Worm (Caenorhabditis elegans) whole organism, L3 larva: ENCODE data around the gene knl-1.

Experiments used
- R02D3.7 ChIP-seq: fragments of 150-350 bp; optimal IDR thresholded peaks from 2 replicates; lab custom pipeline; 2014; ENCODE audit warnings: missing biosample characterization, missing genetic modification characterization
- aly-2 ChIP-seq: fragments of 150-350 bp; optimal IDR thresholded peaks from 2 replicates; lab custom pipeline; 2014; ENCODE audit warnings: missing biosample characterization, missing genetic modification characterization
- ama-1 ChIP-seq: fragments of 150-350 bp; optimal IDR thresholded peaks from 2 replicates; lab custom pipeline; 2018
- ceh-28 ChIP-seq: fragments of 150-350 bp; optimal IDR thresholded peaks from 2 replicates; lab custom pipeline; 2014; ENCODE audit warnings: missing biosample characterization, missing genetic modification reagents, missing genetic modification characterization
- ceh-82 ChIP-seq: fragments of 150-350 bp; optimal IDR thresholded peaks from 2 replicates; lab custom pipeline; 2014; ENCODE audit warnings: missing biosample characterization, missing genetic modification characterization
- ceh-9 ChIP-seq: sonication (generic microtip); optimal IDR thresholded peaks from 2 replicates; lab custom pipeline; 2018; ENCODE audit warnings: missing biosample characterization, missing genetic modification characterization
- egl-27 ChIP-seq: sonication (generic microtip); optimal IDR thresholded peaks from 4 replicates; lab custom pipeline; 2017; ENCODE audit warnings: missing biosample characterization, missing genetic modification reagents, missing genetic modification characterization
- egl-5 ChIP-seq: fragments of 150-350 bp; optimal IDR thresholded peaks from 2 replicates; lab custom pipeline; 2017; ENCODE audit warnings: missing biosample characterization, missing genetic modification reagents, missing genetic modification characterization, inconsistent platforms
- elt-1 ChIP-seq: fragments of 150-350 bp; optimal IDR thresholded peaks from 2 replicates; lab custom pipeline; 2014; ENCODE audit warnings: missing biosample characterization, missing genetic modification characterization
- elt-2 ChIP-seq: sonication (generic microtip); optimal IDR thresholded peaks from 2 replicates; lab custom pipeline; 2016; ENCODE audit warnings: missing genetic modification reagents, mild to moderate bottlenecking, missing genetic modification characterization, missing compliant biosample characterization
- eor-1 ChIP-seq, 2 experiments: fragments of 150-350 bp; optimal IDR thresholded peaks; 2 replicates each; lab custom pipeline; 2014 to 2018; ENCODE audit warnings: missing biosample characterization in 2 of 2, missing genetic modification characterization in 2 of 2
- fkh-2 ChIP-seq: fragments of 150-350 bp; optimal IDR thresholded peaks from 2 replicates; lab custom pipeline; 2014; ENCODE audit warnings: missing biosample characterization, missing genetic modification reagents, missing genetic modification characterization
- hmg-11 ChIP-seq: sonication (generic microtip); optimal IDR thresholded peaks from 2 replicates; lab custom pipeline; 2016; ENCODE audit warnings: missing genetic modification characterization, missing compliant biosample characterization
- lin-15B ChIP-seq: fragments of 150-350 bp; optimal IDR thresholded peaks from 2 replicates; lab custom pipeline; 2014; ENCODE audit warnings: missing biosample characterization, missing genetic modification characterization
- lsy-12 ChIP-seq: sonication (generic microtip); optimal IDR thresholded peaks from 2 replicates; lab custom pipeline; 2016; ENCODE audit warnings: mild to moderate bottlenecking, missing genetic modification characterization, missing compliant biosample characterization
- mml-1 ChIP-seq: fragments of 150-350 bp; sonication (generic microtip); optimal IDR thresholded peaks from 3 replicates; lab custom pipeline; 2014; ENCODE audit warnings: missing biosample characterization, missing genetic modification characterization
- nhr-11 ChIP-seq: fragments of 150-350 bp; optimal IDR thresholded peaks from 2 replicates; lab custom pipeline; 2014; ENCODE audit warnings: missing biosample characterization, missing genetic modification characterization
- nhr-12 ChIP-seq: fragments of 150-350 bp; optimal IDR thresholded peaks from 2 replicates; lab custom pipeline; 2014; ENCODE audit warnings: missing biosample characterization, missing genetic modification characterization
- nhr-23 ChIP-seq: fragments of 150-350 bp; optimal IDR thresholded peaks from 2 replicates; lab custom pipeline; 2014; ENCODE audit warnings: missing biosample characterization, missing genetic modification reagents, missing genetic modification characterization
- nhr-25 ChIP-seq: sonication (generic microtip); optimal IDR thresholded peaks from 2 replicates; lab custom pipeline; 2017; ENCODE audit warnings: missing biosample characterization, missing genetic modification characterization
- nhr-43 ChIP-seq: sonication (generic microtip); optimal IDR thresholded peaks from 2 replicates; lab custom pipeline; 2016; ENCODE audit warnings: mild to moderate bottlenecking, missing genetic modification characterization, missing compliant biosample characterization; ENCODE audit not compliant: poor library complexity, severe bottlenecking
- nhr-67 ChIP-seq: fragments of 150-350 bp; optimal IDR thresholded peaks from 2 replicates; lab custom pipeline; 2014; ENCODE audit warnings: missing biosample characterization, missing genetic modification characterization
- nhr-76 ChIP-seq: fragments of 150-350 bp; sonication (generic microtip); optimal IDR thresholded peaks from 5 replicates; lab custom pipeline; 2014; ENCODE audit warnings: missing biosample characterization, missing genetic modification characterization
- nhr-77 ChIP-seq: fragments of 150-350 bp; optimal IDR thresholded peaks from 2 replicates; lab custom pipeline; 2014; ENCODE audit warnings: missing biosample characterization, missing genetic modification characterization
- pqm-1 ChIP-seq: fragments of 150-350 bp; optimal IDR thresholded peaks from 2 replicates; lab custom pipeline; 2017; ENCODE audit warnings: missing biosample characterization, missing genetic modification characterization, inconsistent platforms
- skn-1 ChIP-seq: fragments of 150-350 bp; optimal IDR thresholded peaks from 2 replicates; lab custom pipeline; 2014; ENCODE audit warnings: missing biosample characterization, missing genetic modification characterization
- snpc-4 ChIP-seq: fragments of 150-350 bp; optimal IDR thresholded peaks from 2 replicates; lab custom pipeline; 2014; ENCODE audit warnings: missing biosample characterization, missing genetic modification characterization
- tbx-2 ChIP-seq: sonication (generic microtip); optimal IDR thresholded peaks from 2 replicates; lab custom pipeline; 2016; ENCODE audit warnings: mild to moderate bottlenecking, missing genetic modification characterization, missing compliant biosample characterization
- unc-39 ChIP-seq: sonication (generic microtip); optimal IDR thresholded peaks from 4 replicates; lab custom pipeline; 2017; ENCODE audit warnings: missing biosample characterization, missing genetic modification characterization
- unc-62 ChIP-seq: fragments of 150-350 bp; sonication (generic microtip); optimal IDR thresholded peaks from 4 replicates; lab custom pipeline; 2014; ENCODE audit warnings: missing biosample characterization, missing genetic modification reagents, missing genetic modification characterization
- ztf-4 ChIP-seq: fragments of 150-350 bp; optimal IDR thresholded peaks from 2 replicates; lab custom pipeline; 2014; ENCODE audit warnings: missing biosample characterization, missing genetic modification characterization

Gene knl-1

ce11 chrIII:8271676-8272225, 21.3 kb downstream of the knl-1 start, which contains the start of the genes mps-4 and F09G8.10:
Gene mps-4, minus strand, starts transcription at chrIII:8271776.
Gene F09G8.10, minus strand, starts transcription at chrIII:8272175.
- TF ChIP-seq ceh-9 (tag; lab: Kevin White, UChicago) (no peak), hmg-11 (tag; lab: Kevin White, UChicago) (no peak)

DNA sequence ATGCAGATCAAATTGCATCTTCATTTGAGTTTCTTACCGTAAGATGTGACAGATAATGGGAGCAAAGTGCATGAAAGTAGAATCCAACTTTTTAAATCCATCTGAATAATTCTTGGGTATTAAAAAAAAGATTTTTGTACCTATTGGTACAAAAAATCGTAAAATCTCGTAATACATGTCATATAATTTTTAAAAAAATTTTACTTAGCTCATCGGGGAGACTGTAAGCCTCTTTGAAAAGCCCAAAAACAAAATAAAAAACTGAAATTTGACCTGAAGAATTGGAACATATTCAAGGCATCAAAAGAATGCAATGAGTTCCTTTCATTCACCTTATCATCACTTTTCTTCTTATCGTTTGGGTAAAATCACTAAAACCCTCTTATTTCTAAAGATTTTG, 25.4 kb downstream of the knl-1 start, which contains the start of gene clec-160:
clec-160 (minus strand) TSS at position 101 of the 400 bp plus-strand sequence.
- TF ChIP-seq pqm-1 (tag; lab: Kevin White, UChicago) (no peak), elt-2 (peak; percentile 6)

DNA sequence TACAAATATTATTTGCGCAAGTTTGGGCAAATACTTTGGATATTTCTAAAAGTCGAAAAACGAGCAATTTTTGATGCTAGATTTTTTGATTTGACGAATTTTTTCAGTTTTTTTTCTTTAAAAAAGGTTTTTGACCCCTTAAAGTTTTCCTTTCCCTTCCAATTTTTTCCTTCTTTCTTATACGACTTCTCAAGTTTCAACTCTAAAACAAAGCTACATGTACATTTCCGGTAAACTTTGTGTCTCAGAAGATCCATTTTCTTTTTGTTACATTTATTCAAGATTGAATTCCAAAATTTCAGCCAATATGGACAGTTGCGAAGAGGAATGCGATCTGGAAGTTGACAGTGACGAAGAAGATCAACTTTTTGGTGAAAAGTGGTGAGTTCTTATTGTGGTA, 28.4 kb downstream of the knl-1 start, which contains the start of gene mig-10:
mig-10 (plus strand) TSS at position 301 of the 400 bp plus-strand sequence.
- TF ChIP-seq skn-1: no peak
- TF ChIP-seq unc-62 (GFP tag; lab: Kevin White, UChicago): no peak
- TF ChIP-seq R02D3.7 (tag; lab: Kevin White, UChicago): no peak
- no peak for TF ChIP-seq nhr-76 (tag; lab: Kevin White, UChicago)
- TF ChIP-seq ceh-82 (tag; lab: Kevin White, UChicago): no peak
- no peak for TF ChIP-seq aly-2 (tag; lab: Kevin White, UChicago)
- TF ChIP-seq hmg-11 (tag; lab: Kevin White, UChicago): no peak
- no peak for TF ChIP-seq nhr-12
- no peak for TF ChIP-seq unc-39 (tag; lab: Kevin White, UChicago)
- no peak for TF ChIP-seq ztf-4
- TF ChIP-seq fkh-2 (tag; lab: Kevin White, UChicago): no peak
- TF ChIP-seq ceh-9 (tag; lab: Kevin White, UChicago): no peak

DNA sequence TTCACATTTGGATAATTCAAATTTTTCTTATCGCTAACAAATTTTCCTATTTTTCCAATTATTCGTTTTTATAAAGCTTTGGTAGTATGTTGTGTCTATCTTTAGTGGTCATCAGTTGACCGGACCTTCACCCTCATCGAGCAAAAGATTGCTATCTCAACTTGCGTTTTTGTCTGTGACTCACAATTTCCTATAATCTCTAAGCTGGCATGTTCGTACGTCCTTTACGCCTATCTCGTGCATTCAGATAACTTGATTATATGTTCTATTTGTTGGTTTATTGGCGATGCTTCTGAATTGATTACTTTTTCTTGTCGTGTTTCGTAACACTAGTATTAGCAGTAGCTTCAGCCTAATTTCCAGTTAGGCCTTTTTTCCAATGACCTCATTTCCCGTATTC, 29.1 kb downstream of the knl-1 start:
- TF ChIP-seq ama-1 (lab: Kevin White, UChicago) (no peak), nhr-23 (tag; lab: Kevin White, UChicago) (no peak), elt-1 (peak; percentile 20), lsy-12 (tag; lab: Kevin White, UChicago) (no peak), egl-27 (no peak), ceh-28 (no peak), nhr-11 (tag; lab: Kevin White, UChicago) (no peak), egl-5 (tag; lab: Kevin White, UChicago) (no peak)

DNA sequence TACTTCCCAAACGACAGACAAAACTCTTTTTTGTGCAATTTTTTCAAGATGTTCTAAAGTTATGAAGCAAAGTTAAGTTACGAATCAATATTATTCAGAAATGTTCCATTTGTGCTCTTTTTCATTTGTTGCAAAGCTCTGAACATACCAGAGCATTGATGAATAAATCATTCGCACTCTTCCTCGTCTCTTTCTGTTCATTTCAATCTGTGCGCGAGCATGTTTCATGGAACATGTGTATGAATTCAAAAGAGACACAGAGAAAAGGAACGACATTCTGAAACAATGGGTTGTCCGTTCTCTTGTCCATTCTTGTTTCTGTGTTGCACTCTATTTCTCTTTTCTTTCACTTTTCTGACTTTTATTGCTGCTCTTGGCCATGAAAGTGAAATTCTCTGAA, 29.9 kb downstream of the knl-1 start:
- TF ChIP-seq nhr-43 (tag; lab: Kevin White, UChicago) (no peak), nhr-77 (tag; lab: Kevin White, UChicago) (no peak), nhr-67 (no peak), snpc-4 (no peak), unc-62 (GFP tag; lab: Kevin White, UChicago) (no peak), nhr-76 (tag; lab: Kevin White, UChicago) (no peak)

DNA sequence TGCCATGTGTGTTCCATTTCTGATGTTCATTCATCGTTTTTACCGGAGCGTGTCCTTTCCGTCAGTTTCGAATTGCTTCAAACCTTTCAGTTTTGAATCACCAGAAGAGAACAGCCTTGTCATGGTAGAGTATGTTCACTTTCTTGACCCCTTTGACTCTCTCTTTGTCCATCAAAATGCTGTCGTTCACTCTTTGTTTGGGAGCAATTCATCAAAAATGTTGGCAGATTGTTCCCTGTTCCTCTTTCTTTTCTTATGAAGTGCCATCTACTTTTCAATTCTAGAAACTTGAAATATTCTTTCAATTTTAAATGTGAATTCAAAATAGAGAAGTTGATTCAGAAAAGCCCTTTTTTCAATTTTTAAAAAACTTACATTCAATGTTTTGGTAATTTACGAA, 30.9 kb downstream of the knl-1 start:
- TF ChIP-seq nhr-23 (tag; lab: Kevin White, UChicago): no peak
- no peak for TF ChIP-seq ztf-4
- TF ChIP-seq pqm-1 (tag; lab: Kevin White, UChicago): no peak
- no peak for TF ChIP-seq nhr-25 (tag; lab: Kevin White, UChicago)
- TF ChIP-seq, all 47 proteins: peak for 0

- TF ChIP-seq mml-1 (tag; lab: Kevin White, UChicago) (no peak), R02D3.7 (tag; lab: Kevin White, UChicago) (no peak), hmg-11 (tag; lab: Kevin White, UChicago) (no peak), ama-1 (lab: Kevin White, UChicago) (no peak), tbx-2 (tag; lab: Kevin White, UChicago) (no peak), eor-1 (tag; optimal IDR thresholded peaks at IDR 0.05; lab: Kevin White, UChicago) (no peak), lin-15B (no peak), nhr-23 (tag; lab: Kevin White, UChicago) (no peak), skn-1 (no peak)
- TF ChIP-seq, all 47 proteins: peak for 0
Measured at ce11 chrIII:8283525-8283924, 33.1 kb downstream of the knl-1 start.
